ENCODE assay signal across 2 worm cellular contexts in the genomic region with DNA sequence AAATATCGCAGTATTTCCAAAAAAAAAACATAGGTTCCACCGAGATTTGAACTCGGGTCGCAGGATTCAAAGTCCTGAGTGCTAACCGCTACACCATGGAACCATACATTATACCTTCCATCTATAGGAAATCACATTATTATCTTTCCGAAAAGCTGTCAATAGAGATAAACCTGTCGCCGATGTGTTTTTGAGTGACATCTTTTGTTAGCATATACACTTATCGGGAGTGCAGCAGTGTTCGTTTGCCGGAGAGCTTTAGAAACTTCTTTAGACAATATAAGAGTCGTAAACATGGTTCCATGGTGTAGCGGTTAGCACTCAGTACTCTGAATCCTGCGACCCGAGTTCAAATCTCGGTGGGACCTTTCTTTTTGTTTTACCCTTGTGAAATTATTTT.
TF ChIP-seq lines count a peak whose summit lies in the region.

No protein-coding gene starts in this region.

TF ChIP-seq in whole organism, L4 larva, 104 proteins besides CTCF, POLR2A, EP300 and RAD21 (continued from another document):
- peak; percentile 63 for TF ChIP-seq arid-1 (GFP tag; conservative IDR thresholded peaks at IDR 0.05; lab: Robert Waterston, UW)
- peak; percentile 27 for TF ChIP-seq nhr-111 (GFP tag; optimal IDR thresholded peaks at IDR 0.05; lab: Kevin White, UChicago)
- peak; percentile 31 for TF ChIP-seq mxl-3 (GFP tag; optimal IDR thresholded peaks at IDR 0.05; lab: Kevin White, UChicago)
- no peak for TF ChIP-seq D1046.2 (GFP tag; IDR thresholded peaks at IDR 0.05; lab: Robert Waterston, UW)
- 0 out of 2 replicates have a peak, but pooled peaks have one; percentile 44 for TF ChIP-seq dmd-9 (GFP tag; IDR thresholded peaks at IDR 0.05; lab: Robert Waterston, UW)
- no peak for TF ChIP-seq nhr-25 (tag; optimal IDR thresholded peaks at IDR 0.05; lab: Kevin White, UChicago; ENCODE audit: borderline replicate concordance, insufficient read depth)
- no peak for TF ChIP-seq Y48G9A.11 (GFP tag; IDR thresholded peaks at IDR 0.05; lab: Robert Waterston, UW)
- TF ChIP-seq lin-39 (tag; optimal IDR thresholded peaks at IDR 0.05; lab: Kevin White, UChicago) = no peak
- no peak for TF ChIP-seq pqm-1 (tag; optimal IDR thresholded peaks at IDR 0.05; lab: Kevin White, UChicago)
- TF ChIP-seq nhr-237 (tag; optimal IDR thresholded peaks at IDR 0.05; lab: Kevin White, UChicago) = no peak
- TF ChIP-seq ZK337.2 (GFP tag; IDR thresholded peaks at IDR 0.05; lab: Robert Waterston, UW) = no peak
- no peak for TF ChIP-seq R02D3.7 (tag; optimal IDR thresholded peaks at IDR 0.05; lab: Kevin White, UChicago)
- TF ChIP-seq hif-1 (tag; optimal IDR thresholded peaks at IDR 0.05; lab: Kevin White, UChicago) = no peak
- peak; percentile 71; the same call in 1 of the 2 replicates for TF ChIP-seq mdt-29 (GFP tag; IDR thresholded peaks at IDR 0.05; lab: Robert Waterston, UW)
- TF ChIP-seq hmg-1.1 (GFP tag; IDR thresholded peaks at IDR 0.05; lab: Robert Waterston, UW) = peak; percentile 65
- no peak for TF ChIP-seq F49E8.2 (tag; optimal IDR thresholded peaks at IDR 0.05; lab: Kevin White, UChicago; ENCODE audit: borderline replicate concordance)
- TF ChIP-seq madf-9 (GFP tag; conservative IDR thresholded peaks at IDR 0.05; lab: Robert Waterston, UW) = 0 out of 2 replicates have a peak, but pooled peaks have one; percentile 29
- no peak for TF ChIP-seq dpl-1 (GFP tag; optimal IDR thresholded peaks at IDR 0.05; lab: Kevin White, UChicago)
- no peak for TF ChIP-seq cey-2 (tag; optimal IDR thresholded peaks at IDR 0.05; lab: Kevin White, UChicago; ENCODE audit: borderline replicate concordance, insufficient read depth)
- no peak for TF ChIP-seq lin-38 (GFP tag; IDR thresholded peaks at IDR 0.05; lab: Robert Waterston, UW)
- TF ChIP-seq Y75B8A.6 (GFP tag; IDR thresholded peaks at IDR 0.05; lab: Robert Waterston, UW) = 0 out of 2 replicates have a peak, but pooled peaks have one; percentile 20
- no peak for TF ChIP-seq nhr-28 (tag; optimal IDR thresholded peaks at IDR 0.05; lab: Kevin White, UChicago)
- no peak for TF ChIP-seq T20F7.1 (GFP tag; optimal IDR thresholded peaks at IDR 0.05; lab: Kevin White, UChicago)
- peak in 1 of 2 experiments; percentile 83 for TF ChIP-seq daf-16 (GFP tag; optimal IDR thresholded peaks at IDR 0.05; lab: Kevin White, UChicago)
- TF ChIP-seq daf-16 (tag; optimal IDR thresholded peaks at IDR 0.05; lab: Kevin White, UChicago) = peak; percentile 75
- TF ChIP-seq daf-19 (GFP tag; conservative IDR thresholded peaks at IDR 0.05; lab: Robert Waterston, UW) = 0 out of 2 replicates have a peak, but pooled peaks have one; percentile 19
- no peak for TF ChIP-seq tag-97 (GFP tag; IDR thresholded peaks at IDR 0.05; lab: Robert Waterston, UW)
- TF ChIP-seq nhr-6 (tag; optimal IDR thresholded peaks at IDR 0.05; lab: Kevin White, UChicago) = no peak
- no peak for TF ChIP-seq ceh-32 (tag; optimal IDR thresholded peaks at IDR 0.05; lab: Kevin White, UChicago; ENCODE audit: poor library complexity)
- TF ChIP-seq ceh-82 (tag; optimal IDR thresholded peaks at IDR 0.05; lab: Kevin White, UChicago) = no peak
- peak; percentile 70 for TF ChIP-seq tra-1 (GFP tag; IDR thresholded peaks at IDR 0.05; lab: Robert Waterston, UW)
- TF ChIP-seq pha-4 (GFP tag; IDR thresholded peaks at IDR 0.05; lab: Robert Waterston, UW) = no peak
- TF ChIP-seq pha-4 (tag; optimal IDR thresholded peaks at IDR 0.05; lab: Kevin White, UChicago) = no peak
- TF ChIP-seq ceh-28 (tag; optimal IDR thresholded peaks at IDR 0.05; lab: Kevin White, UChicago) = no peak
- peak; percentile 6 for TF ChIP-seq spr-3 (GFP tag; optimal IDR thresholded peaks at IDR 0.05; lab: Kevin White, UChicago)
- no peak for TF ChIP-seq dve-1 (tag; optimal IDR thresholded peaks at IDR 0.05; lab: Kevin White, UChicago; ENCODE audit: insufficient read depth)
- 0 out of 2 replicates have a peak, but pooled peaks have one; percentile 26 for TF ChIP-seq ceh-44 (GFP tag; IDR thresholded peaks at IDR 0.05; lab: Robert Waterston, UW)
- TF ChIP-seq unc-39 (tag; optimal IDR thresholded peaks at IDR 0.05; lab: Kevin White, UChicago) = no peak
- TF ChIP-seq unc-62 (GFP tag; optimal IDR thresholded peaks at IDR 0.05 in 1 of 2; lab: Kevin White, UChicago) = peak in 1 of 2 experiments; percentile 18
- no peak for TF ChIP-seq unc-62 (tag; optimal IDR thresholded peaks at IDR 0.05; lab: Kevin White, UChicago)
- no peak for TF ChIP-seq nhr-76 (tag; optimal IDR thresholded peaks at IDR 0.05; lab: Kevin White, UChicago)
- peak; percentile 78; the same call in 1 of the 2 replicates for TF ChIP-seq snpc-1.2 (GFP tag; IDR thresholded peaks at IDR 0.05; lab: Robert Waterston, UW)
- TF ChIP-seq fkh-10 (GFP tag; optimal IDR thresholded peaks at IDR 0.05; lab: Kevin White, UChicago) = no peak
- TF ChIP-seq lim-7 (GFP tag; IDR thresholded peaks at IDR 0.05; lab: Robert Waterston, UW) = peak; percentile 76; the same call in 1 of the 2 replicates
- peak; percentile 44 for TF ChIP-seq nhr-48 (tag; optimal IDR thresholded peaks at IDR 0.05; lab: Kevin White, UChicago)
- no peak for TF ChIP-seq nhr-102 (tag; optimal IDR thresholded peaks at IDR 0.05; lab: Kevin White, UChicago)
- TF ChIP-seq lin-13 (GFP tag; optimal IDR thresholded peaks at IDR 0.05; lab: Kevin White, UChicago) = no peak
- TF ChIP-seq duxl-1 (tag; optimal IDR thresholded peaks at IDR 0.05; lab: Kevin White, UChicago; ENCODE audit: poor library complexity) = no peak
- no peak for TF ChIP-seq ztf-11 (tag; optimal IDR thresholded peaks at IDR 0.05; lab: Kevin White, UChicago)
- TF ChIP-seq nhr-41 (GFP tag; IDR thresholded peaks at IDR 0.05; lab: Robert Waterston, UW) = peak; percentile 32; the same call in 1 of the 2 replicates
- TF ChIP-seq gei-8 (GFP tag; optimal IDR thresholded peaks at IDR 0.05; lab: Kevin White, UChicago) = no peak
- no peak for TF ChIP-seq hlh-30 (tag; optimal IDR thresholded peaks at IDR 0.05; lab: Kevin White, UChicago; ENCODE audit: insufficient read depth)
- TF ChIP-seq T26A8.4 (GFP tag; IDR thresholded peaks at IDR 0.05; lab: Robert Waterston, UW) = no peak
- TF ChIP-seq ztf-7 (tag; optimal IDR thresholded peaks at IDR 0.05; lab: Kevin White, UChicago) = no peak
- TF ChIP-seq php-3 (GFP tag; IDR thresholded peaks at IDR 0.05; lab: Robert Waterston, UW) = peak; percentile 49; the same call in 1 of the 2 replicates

TF ChIP-seq in whole organism, young adult, 124 proteins besides CTCF, POLR2A, EP300 and RAD21 (continued from another document):
- TF ChIP-seq B0035.1 (tag; optimal IDR thresholded peaks at IDR 0.05; lab: Kevin White, UChicago) (peak; percentile 47), lin-35 (GFP tag; optimal IDR thresholded peaks at IDR 0.05; lab: Kevin White, UChicago) (no peak), ztf-28 (GFP tag; IDR thresholded peaks at IDR 0.05; lab: Robert Waterston, UW) (no peak), hsf-1 (GFP tag; IDR thresholded peaks at IDR 0.05; lab: Robert Waterston, UW) (no peak), lin-26 (GFP tag; IDR thresholded peaks at IDR 0.05; lab: Robert Waterston, UW) (peak; percentile 93), C06A6.2 (GFP tag; conservative IDR thresholded peaks at IDR 0.05; lab: Robert Waterston, UW) (no peak), lin-40 (tag; optimal IDR thresholded peaks at IDR 0.05; lab: Kevin White, UChicago) (no peak), chd-7 (tag; optimal IDR thresholded peaks at IDR 0.05; lab: Kevin White, UChicago) (no peak), bed-2 (GFP tag; IDR thresholded peaks at IDR 0.05; lab: Robert Waterston, UW) (no peak), F55B11.4 (tag; optimal IDR thresholded peaks at IDR 0.05; lab: Kevin White, UChicago; ENCODE audit: borderline replicate concordance, insufficient read depth) (no peak), mel-28 (tag; optimal IDR thresholded peaks at IDR 0.05; lab: Kevin White, UChicago; ENCODE audit: borderline replicate concordance) (no peak), F10E7.11 (tag; optimal IDR thresholded peaks at IDR 0.05; lab: Kevin White, UChicago) (no peak), sdz-38 (tag; optimal IDR thresholded peaks at IDR 0.05; lab: Kevin White, UChicago) (no peak), T07F8.4 (tag; optimal IDR thresholded peaks at IDR 0.05; lab: Kevin White, UChicago) (no peak), B0261.1 (tag; optimal IDR thresholded peaks at IDR 0.05; lab: Kevin White, UChicago) (peak; percentile 84), F49E8.2 (tag; optimal IDR thresholded peaks at IDR 0.05; lab: Kevin White, UChicago; ENCODE audit: insufficient read depth) (no peak), hmg-20 (GFP tag; IDR thresholded peaks at IDR 0.05; lab: Robert Waterston, UW) (no peak), ceh-40 (GFP tag; IDR thresholded peaks at IDR 0.05; lab: Robert Waterston, UW) (no peak), mxl-1 (tag; optimal IDR thresholded peaks at IDR 0.05; lab: Kevin White, UChicago) (no peak), die-1 (tag; optimal IDR thresholded peaks at IDR 0.05; lab: Kevin White, UChicago) (peak; percentile 44), attf-3 (GFP tag; conservative IDR thresholded peaks at IDR 0.05; lab: Robert Waterston, UW) (no peak), akir-1 (GFP tag; optimal IDR thresholded peaks at IDR 0.05; lab: Kevin White, UChicago) (no peak), B0336.3 (GFP tag; IDR thresholded peaks at IDR 0.05; lab: Robert Waterston, UW) (no peak), Y95B8A.8 (GFP tag; IDR thresholded peaks at IDR 0.05; lab: Robert Waterston, UW) (no peak), cebp-2 (GFP tag; IDR thresholded peaks at IDR 0.05; lab: Robert Waterston, UW) (no peak), lir-1 (GFP tag; conservative IDR thresholded peaks at IDR 0.05; lab: Robert Waterston, UW) (0 out of 2 replicates have a peak, but pooled peaks have one; percentile 29), aptf-2 (GFP tag; conservative IDR thresholded peaks at IDR 0.05; lab: Robert Waterston, UW) (no peak), B0019.2 (GFP tag; conservative IDR thresholded peaks at IDR 0.05; lab: Robert Waterston, UW) (no peak), atf-7 (tag; optimal IDR thresholded peaks at IDR 0.05; lab: Kevin White, UChicago) (peak; percentile 10), F33H1.4 (GFP tag; IDR thresholded peaks at IDR 0.05; lab: Robert Waterston, UW) (no peak), sptf-2 (GFP tag; optimal IDR thresholded peaks at IDR 0.05; lab: Kevin White, UChicago) (no peak), hlh-12 (tag; optimal IDR thresholded peaks at IDR 0.05; lab: Kevin White, UChicago) (no peak), aptf-3 (GFP tag; IDR thresholded peaks at IDR 0.05; lab: Robert Waterston, UW) (no peak), ztf-6 (GFP tag; IDR thresholded peaks at IDR 0.05; lab: Robert Waterston, UW) (no peak), K11D2.4 (GFP tag; IDR thresholded peaks at IDR 0.05; lab: Robert Waterston, UW) (no peak), ztf-22 (GFP tag; optimal IDR thresholded peaks at IDR 0.05; lab: Kevin White, UChicago) (no peak), ceh-100 (GFP tag; IDR thresholded peaks at IDR 0.05; lab: Robert Waterston, UW) (0 out of 2 replicates have a peak, but pooled peaks have one; percentile 23), snpc-1.3 (tag; optimal IDR thresholded peaks at IDR 0.05; lab: Kevin White, UChicago; ENCODE audit: insufficient read depth) (no peak), dox-1 (GFP tag; IDR thresholded peaks at IDR 0.05; lab: Robert Waterston, UW) (peak; percentile 68), pbrm-1 (GFP tag; IDR thresholded peaks at IDR 0.05; lab: Robert Waterston, UW) (no peak), snpc-1.1 (tag; optimal IDR thresholded peaks at IDR 0.05; lab: Kevin White, UChicago; ENCODE audit: insufficient read depth) (no peak), Y56A3A.18 (GFP tag; IDR thresholded peaks at IDR 0.05; lab: Robert Waterston, UW) (peak; percentile 68; the same call in 1 of the 2 replicates), nhr-80 (tag; optimal IDR thresholded peaks at IDR 0.05; lab: Kevin White, UChicago) (peak; percentile 17), ztf-26 (tag; optimal IDR thresholded peaks at IDR 0.05; lab: Kevin White, UChicago) (no peak), F23B12.7 (tag; optimal IDR thresholded peaks at IDR 0.05; lab: Kevin White, UChicago; ENCODE audit: insufficient read depth) (no peak), ZK185.1 (tag; optimal IDR thresholded peaks at IDR 0.05; lab: Kevin White, UChicago; ENCODE audit: poor library complexity, severe bottlenecking) (peak; percentile 55), fkh-3 (tag; optimal IDR thresholded peaks at IDR 0.05; lab: Kevin White, UChicago) (no peak), Y53F4B.3 (GFP tag; IDR thresholded peaks at IDR 0.05; lab: Robert Waterston, UW) (no peak), ekl-4 (GFP tag; IDR thresholded peaks at IDR 0.05; lab: Robert Waterston, UW) (peak; percentile 36), tbp1 (GFP tag; optimal IDR thresholded peaks at IDR 0.05; lab: Kevin White, UChicago) (peak; percentile 88), tlf-1 (GFP tag; optimal IDR thresholded peaks at IDR 0.05; lab: Kevin White, UChicago) (no peak), unc-62 (GFP tag; optimal IDR thresholded peaks at IDR 0.05; lab: Kevin White, UChicago) (no peak), lsy-27 (tag; optimal IDR thresholded peaks at IDR 0.05; lab: Kevin White, UChicago; ENCODE audit: borderline replicate concordance, insufficient read depth) (peak; percentile 8), snpc-3.4 (tag; optimal IDR thresholded peaks at IDR 0.05; lab: Kevin White, UChicago) (no peak), attf-6 (GFP tag; IDR thresholded peaks at IDR 0.05; lab: Robert Waterston, UW) (no peak), F57A8.1 (GFP tag; optimal IDR thresholded peaks at IDR 0.05; lab: Kevin White, UChicago) (no peak), hlh-26 (GFP tag; conservative IDR thresholded peaks at IDR 0.05; lab: Robert Waterston, UW) (no peak), T26A5.8 (tag; optimal IDR thresholded peaks at IDR 0.05; lab: Kevin White, UChicago) (no peak), Y67H2A.10 (GFP tag; conservative IDR thresholded peaks at IDR 0.05; lab: Robert Waterston, UW) (no peak), hmg-1.2 (GFP tag; IDR thresholded peaks at IDR 0.05; lab: Robert Waterston, UW) (peak; percentile 66), attf-5 (GFP tag; optimal IDR thresholded peaks at IDR 0.05; lab: Kevin White, UChicago) (peak; percentile 17), nhr-90 (tag; optimal IDR thresholded peaks at IDR 0.05; lab: Kevin White, UChicago) (peak; percentile 56), nhr-27 (tag; optimal IDR thresholded peaks at IDR 0.05; lab: Kevin White, UChicago) (no peak), dpl-1 (GFP tag; optimal IDR thresholded peaks at IDR 0.05; lab: Kevin White, UChicago) (no peak), ceh-27 (GFP tag; optimal IDR thresholded peaks at IDR 0.05; lab: Kevin White, UChicago) (no peak), Y79H2A.3 (GFP tag; conservative IDR thresholded peaks at IDR 0.05; lab: Robert Waterston, UW) (0 out of 2 replicates have a peak, but pooled peaks have one; percentile 21), tbx-9 (tag; optimal IDR thresholded peaks at IDR 0.05; lab: Kevin White, UChicago; ENCODE audit: borderline replicate concordance) (no peak), F22D6.2 (tag; optimal IDR thresholded peaks at IDR 0.05; lab: Kevin White, UChicago) (no peak), egrh-3 (GFP tag; IDR thresholded peaks at IDR 0.05; lab: Robert Waterston, UW) (no peak), repo-1 (tag; optimal IDR thresholded peaks at IDR 0.05; lab: Kevin White, UChicago) (peak; percentile 40), D2030.7 (GFP tag; IDR thresholded peaks at IDR 0.05; lab: Robert Waterston, UW) (peak; percentile 57)
TF ChIP-seq in whole organism, young adult: peak in this region for 34.
